Worm (Caenorhabditis elegans) whole organism, L3 larva: ENCODE results near the gene anmt-2.

Experiments
- ZK546.5 ChIP-seq: sonication (generic microtip); optimal IDR thresholded peaks from 2 replicates; lab custom pipeline; 2017; ENCODE audit warnings: missing biosample characterization, missing genetic modification characterization
- aly-2 ChIP-seq: fragments of 150-350 bp; optimal IDR thresholded peaks from 2 replicates; lab custom pipeline; 2014; ENCODE audit warnings: missing biosample characterization, missing genetic modification characterization
- ama-1 ChIP-seq: fragments of 150-350 bp; optimal IDR thresholded peaks from 2 replicates; lab custom pipeline; 2018
- elt-2 ChIP-seq: sonication (generic microtip); optimal IDR thresholded peaks from 2 replicates; lab custom pipeline; 2016; ENCODE audit warnings: missing genetic modification reagents, mild to moderate bottlenecking, missing genetic modification characterization, missing compliant biosample characterization
- fkh-10 ChIP-seq: sonication (generic microtip); optimal IDR thresholded peaks from 2 replicates; lab custom pipeline; 2017; ENCODE audit warnings: missing biosample characterization, missing genetic modification reagents, missing genetic modification characterization
- fos-1 ChIP-seq: fragments of 150-350 bp; optimal IDR thresholded peaks from 2 replicates; lab custom pipeline; 2014; ENCODE audit warnings: missing biosample characterization, missing genetic modification characterization
- jun-1 ChIP-seq: fragments of 150-350 bp; optimal IDR thresholded peaks from 2 replicates; lab custom pipeline; 2014; ENCODE audit warnings: missing biosample characterization, missing genetic modification reagents, missing genetic modification characterization
- nhr-28 ChIP-seq: fragments of 150-350 bp; optimal IDR thresholded peaks from 2 replicates; lab custom pipeline; 2014; ENCODE audit warnings: missing biosample characterization, missing genetic modification characterization
- nhr-67 ChIP-seq: fragments of 150-350 bp; optimal IDR thresholded peaks from 2 replicates; lab custom pipeline; 2014; ENCODE audit warnings: missing biosample characterization, missing genetic modification characterization
- pqm-1 ChIP-seq: fragments of 150-350 bp; optimal IDR thresholded peaks from 2 replicates; lab custom pipeline; 2017; ENCODE audit warnings: missing biosample characterization, missing genetic modification characterization, inconsistent platforms
- unc-39 ChIP-seq: sonication (generic microtip); optimal IDR thresholded peaks from 4 replicates; lab custom pipeline; 2017; ENCODE audit warnings: missing biosample characterization, missing genetic modification characterization
- ztf-11 ChIP-seq: fragments of 150-350 bp; optimal IDR thresholded peaks from 2 replicates; lab custom pipeline; 2014; ENCODE audit warnings: missing biosample characterization, missing genetic modification characterization

ce11 chrIII:6120990-6121389, 36.6 kb downstream of the anmt-2 start:
- TF ChIP-seq fos-1 (no peak), aly-2 (no peak), unc-39 (no peak), fkh-10 (GFP tag; lab: Kevin White, UChicago) (no peak), jun-1 (tag; lab: Kevin White, UChicago) (no peak), elt-2 (no peak), nhr-28 (tag; lab: Kevin White, UChicago) (no peak), nhr-67 (tag; lab: Kevin White, UChicago) (no peak), ZK546.5 (tag; lab: Kevin White, UChicago) (no peak), pqm-1 (no peak), ama-1 (lab: Kevin White, UChicago) (no peak), ztf-11 (no peak)
